Worm (Caenorhabditis elegans): ENCODE data around the gene rbm-26.

- peak; percentile 1 for TF ChIP-seq hmg-4 (GFP tag; optimal IDR thresholded peaks at IDR 0.05)
- TF ChIP-seq flt-1 (GFP tag; IDR thresholded peaks at IDR 0.05): no peak
- no peak for TF ChIP-seq scrt-1 (GFP tag; IDR thresholded peaks at IDR 0.05)
- no peak for TF ChIP-seq ama-1 (optimal IDR thresholded peaks at IDR 0.05)
- TF ChIP-seq tbx-11 (GFP tag; IDR thresholded peaks at IDR 0.05): 0 out of 2 replicates have a peak, but pooled peaks have one; percentile 13
- no peak for TF ChIP-seq pes-1 (GFP tag; IDR thresholded peaks at IDR 0.05)
Measured at ce11 chrIII:5667952-5668489, 43.3 kb upstream of the rbm-26 start.
